Worm (Caenorhabditis elegans): ENCODE results near the gene klc-1.
A peak's percentile ranks its signal among the peaks of the same experiment; 100 is the strongest.

klc-1 gene

DNA sequence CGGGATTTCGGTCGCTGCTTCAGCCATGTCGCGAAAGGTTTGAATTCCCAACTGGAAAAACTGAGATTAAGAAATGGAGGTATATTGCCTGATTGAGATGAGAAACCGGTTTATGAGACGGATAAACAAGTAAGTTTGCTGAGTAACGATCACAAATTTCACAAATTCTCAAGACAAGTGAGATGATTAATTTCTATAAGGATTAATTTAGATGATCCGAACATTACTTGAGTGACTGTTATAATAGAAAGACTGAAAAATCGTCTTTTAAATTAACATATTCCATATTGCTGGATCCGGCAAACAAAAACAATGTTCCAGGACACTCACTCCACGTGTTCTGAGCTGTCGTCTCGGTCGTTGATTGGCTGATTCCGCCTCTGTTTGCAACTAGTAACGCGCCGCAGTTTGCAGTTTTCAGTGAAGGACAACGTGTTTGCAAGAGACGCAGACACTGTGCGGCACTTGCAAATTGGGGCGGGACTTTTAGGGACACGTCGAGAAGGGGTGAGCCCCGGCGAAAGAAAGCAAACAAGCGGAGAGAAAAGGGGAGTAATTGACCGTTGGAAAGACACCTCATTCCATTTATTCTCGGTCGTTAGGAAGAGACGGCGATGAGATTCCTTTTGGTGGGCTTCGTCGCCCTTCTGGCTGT lies 35.4 kb downstream of the klc-1 start, which contains the start of the genes imp-2 and enpl-1 (continued):
- TF ChIP-seq fkh-10 (GFP tag; optimal IDR thresholded peaks at IDR 0.05) (peak; percentile 85), dmd-8 (GFP tag; IDR thresholded peaks at IDR 0.05) (0 out of 2 replicates have a peak, but pooled peaks have one; percentile 53), nhr-25 (tag; optimal IDR thresholded peaks at IDR 0.05; ENCODE audit: borderline replicate concordance, insufficient read depth) (peak; percentile 65), tag-97 (GFP tag; IDR thresholded peaks at IDR 0.05) (no peak), ztf-7 (tag; optimal IDR thresholded peaks at IDR 0.05) (no peak), mxl-3 (GFP tag; optimal IDR thresholded peaks at IDR 0.05) (peak; percentile 100), F10B5.3 (tag; optimal IDR thresholded peaks at IDR 0.05) (peak; percentile 69), T20F7.1 (GFP tag; optimal IDR thresholded peaks at IDR 0.05) (peak; percentile 85), ceh-62 (tag; optimal IDR thresholded peaks at IDR 0.05) (no peak), nhr-42 (GFP tag; IDR thresholded peaks at IDR 0.05) (peak; percentile 58; the same call in 1 of the 2 replicates), ceh-82 (tag; optimal IDR thresholded peaks at IDR 0.05) (no peak), hmg-1.1 (GFP tag; IDR thresholded peaks at IDR 0.05) (peak; percentile 91), php-3 (GFP tag; IDR thresholded peaks at IDR 0.05) (peak; percentile 69; the same call in 1 of the 2 replicates), ceh-20 (GFP tag; IDR thresholded peaks at IDR 0.05) (peak; percentile 68; the same call in 1 of the 2 replicates), nhr-11 (tag; optimal IDR thresholded peaks at IDR 0.05) (peak; percentile 83), duxl-1 (tag; optimal IDR thresholded peaks at IDR 0.05; ENCODE audit: poor library complexity) (peak; percentile 53), nhr-28 (tag; optimal IDR thresholded peaks at IDR 0.05) (peak; percentile 73), snpc-1.2 (GFP tag; IDR thresholded peaks at IDR 0.05) (no peak), pha-4 (GFP tag; IDR thresholded peaks at IDR 0.05) (peak; percentile 89), pha-4 (tag; optimal IDR thresholded peaks at IDR 0.05) (peak; percentile 33), nhr-111 (GFP tag; optimal IDR thresholded peaks at IDR 0.05) (no peak), tra-1 (GFP tag; IDR thresholded peaks at IDR 0.05) (peak; percentile 49; the same call in 1 of the 2 replicates), nhr-237 (tag; optimal IDR thresholded peaks at IDR 0.05) (no peak), nhr-77 (tag; optimal IDR thresholded peaks at IDR 0.05) (peak; percentile 77), rbr-2 (tag; optimal IDR thresholded peaks at IDR 0.05) (peak; percentile 90), R02D3.7 (tag; optimal IDR thresholded peaks at IDR 0.05) (no peak), Y5F2A.4 (GFP tag; optimal IDR thresholded peaks at IDR 0.05) (no peak), dmd-6 (GFP tag; IDR thresholded peaks at IDR 0.05) (peak; percentile 88), F44E2.7 (GFP tag; IDR thresholded peaks at IDR 0.05) (no peak), mxl-2 (GFP tag; conservative IDR thresholded peaks at IDR 0.05) (no peak), zfp-3 (GFP tag; conservative IDR thresholded peaks at IDR 0.05) (0 out of 2 replicates have a peak, but pooled peaks have one; percentile 13), lir-3 (tag; optimal IDR thresholded peaks at IDR 0.05) (peak; percentile 2), nhr-10 (tag; optimal IDR thresholded peaks at IDR 0.05) (peak; percentile 30), F37D6.2 (tag; optimal IDR thresholded peaks at IDR 0.05) (peak; percentile 63), daf-19 (GFP tag; conservative IDR thresholded peaks at IDR 0.05) (no peak), hlh-11 (tag; optimal IDR thresholded peaks at IDR 0.05) (peak; percentile 96), hif-1 (tag; optimal IDR thresholded peaks at IDR 0.05) (peak; percentile 18 to 69), Y75B8A.6 (GFP tag; IDR thresholded peaks at IDR 0.05) (no peak), ces-1 (GFP tag; optimal IDR thresholded peaks at IDR 0.05) (no peak), mdt-29 (GFP tag; IDR thresholded peaks at IDR 0.05) (peak; percentile 60; the same call in 1 of the 2 replicates), aha-1 (tag) (peak; percentile 87), cey-2 (tag; optimal IDR thresholded peaks at IDR 0.05; ENCODE audit: borderline replicate concordance, insufficient read depth) (no peak), F26F4.8 (GFP tag; conservative IDR thresholded peaks at IDR 0.05) (no peak), lin-39 (tag; optimal IDR thresholded peaks at IDR 0.05) (no peak), Y48G9A.11 (GFP tag; IDR thresholded peaks at IDR 0.05) (no peak), unc-39 (tag; optimal IDR thresholded peaks at IDR 0.05) (no peak), daf-16 (GFP tag; optimal IDR thresholded peaks at IDR 0.05) (peak in 1 of 2 experiments; percentile 74), daf-16 (tag; optimal IDR thresholded peaks at IDR 0.05) (peak; percentile 72), ceh-44 (GFP tag; IDR thresholded peaks at IDR 0.05) (no peak), arid-1 (GFP tag; conservative IDR thresholded peaks at IDR 0.05) (peak; percentile 71)
